Fruit fly (Drosophila melanogaster) whole organism, pupa: ENCODE results near the gene CG12009.

Experiments
- CG13204 ChIP-seq: fragments of 200-800 bp; sonication (Bioruptor generic); optimal IDR thresholded peaks from 2 replicates; lab custom pipeline; 2018; ENCODE audit warnings: missing biosample characterization, mild to moderate bottlenecking, missing genetic modification characterization, moderate library complexity
- CG14655 ChIP-seq: fragments of 200-800 bp; sonication (Bioruptor generic); optimal IDR thresholded peaks from 3 replicates; lab custom pipeline; 2017; ENCODE audit warnings: mild to moderate bottlenecking, missing biosample characterization, missing genetic modification reagents, missing genetic modification characterization
- CG17806 ChIP-seq: fragments of 200-800 bp; sonication (Bioruptor generic); optimal IDR thresholded peaks from 2 replicates; lab custom pipeline; 2018; ENCODE audit warnings: missing biosample characterization, mild to moderate bottlenecking, missing genetic modification characterization, moderate library complexity
- CG8301 ChIP-seq: fragments of 200-800 bp; sonication (Bioruptor generic); optimal IDR thresholded peaks from 2 replicates; lab custom pipeline; 2018; ENCODE audit warnings: missing biosample characterization, mild to moderate bottlenecking, missing genetic modification characterization
- fd96Ca ChIP-seq: fragments of 200-800 bp; sonication (Bioruptor generic); IDR thresholded peaks from 3 replicates; pipeline ENCODE4 v1.3.6; 2022; ENCODE audit warnings: missing biosample characterization, missing genetic modification characterization
- rn ChIP-seq: fragments of 200-800 bp; sonication (Bioruptor generic); IDR thresholded peaks from 2 replicates; pipeline ENCODE4 v1.3.6; 2022; ENCODE audit warnings: missing biosample characterization, missing genetic modification characterization

- TF ChIP-seq CG17806 (no peak), CG13204 (GFP tag; lab: Kevin White, UChicago) (no peak), CG8301 (tag; lab: Kevin White, UChicago) (no peak), rn (GFP tag; lab: Robert Waterston, UW) (no peak), CG14655 (no peak), fd96Ca (no peak)
Observed at dm6 chr3L:3268161-3268560, 23.1 kb upstream of the CG12009 start, which contains the start of gene CG34265.
